Fruit fly (Drosophila melanogaster) whole organism: ENCODE data around the gene Sry-delta.

Source experiments
- CG8478 ChIP-seq: fragments of >200 bp; optimal IDR thresholded peaks from 2 replicates; lab custom pipeline; 2018; ENCODE audit warnings: inconsistent platforms
- Dll ChIP-seq: fragments of >200 bp; optimal IDR thresholded peaks from 2 replicates; lab custom pipeline; 2017
- EcR ChIP-seq, 2 experiments: fragments of >200 bp; optimal IDR thresholded peaks; 2 replicates each; lab custom pipeline; 2017; ENCODE audit warnings: missing biosample characterization in 2 of 2, missing genetic modification characterization in 2 of 2, missing genetic modification reagents in 2 of 2
- pan ChIP-seq: fragments of >200 bp; optimal IDR thresholded peaks from 2 replicates; lab custom pipeline; 2017
- psq ChIP-seq: fragments of >200 bp; optimal IDR thresholded peaks from 2 replicates; lab custom pipeline; 2017
- usp ChIP-seq: fragments of >200 bp; optimal IDR thresholded peaks from 2 replicates; lab custom pipeline; 2017; ENCODE audit warnings: missing biosample characterization, missing genetic modification characterization, mixed read lengths

Sry-delta gene

dm6 chr3R:30043139-30043744 is at the start of gene Sry-delta:
TSS of gene Sry-delta (plus strand) at chr3R:30043341.
- no peak for TF ChIP-seq usp (GFP tag; lab: Kevin White, UChicago)
- TF ChIP-seq psq (lab: Kevin White, UChicago) = no peak
- TF ChIP-seq pan = no peak
- TF ChIP-seq Dll = no peak
- no peak for TF ChIP-seq CG8478 (lab: Kevin White, UChicago)
- TF ChIP-seq EcR (GFP tag; optimal IDR thresholded peaks at IDR 0.05; lab: Kevin White, UChicago) = no peak

DNA sequence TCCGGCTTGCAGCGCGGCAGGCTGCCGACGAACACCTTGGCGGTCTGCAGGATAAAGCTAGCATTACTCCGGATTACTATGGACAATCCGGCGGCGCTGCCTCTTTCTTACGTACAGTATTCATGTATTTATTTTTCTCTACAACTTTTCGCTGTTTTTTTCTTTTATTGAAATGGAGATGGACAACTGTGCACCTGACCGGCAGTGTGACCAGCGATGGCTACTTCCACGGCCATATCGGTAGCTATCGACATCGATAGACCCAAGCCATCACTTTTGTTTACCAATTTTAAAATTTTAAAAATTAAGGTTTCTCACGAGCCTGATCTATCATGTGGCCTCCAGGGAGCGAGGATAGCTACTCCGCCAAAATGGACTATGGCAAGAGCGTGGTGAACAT is 48.1 kb upstream of the Sry-delta start, which contains the start of the genes CG7903 and Sas-6:
TSS of gene CG7903 (minus strand) at position 197 of the 400 bp plus-strand sequence.
TSS of gene Sas-6 (plus strand) at position 323 of the 400 bp plus-strand sequence.
- TF ChIP-seq psq (lab: Kevin White, UChicago) (no peak), usp (GFP tag; lab: Kevin White, UChicago) (no peak), Dll (no peak), pan (no peak), CG8478 (lab: Kevin White, UChicago) (no peak), EcR (GFP tag; optimal IDR thresholded peaks at IDR 0.05; lab: Kevin White, UChicago) (no peak)

dm6 chr3R:29997607-29998236 is 45.4 kb upstream of the Sry-delta start, which contains the start of the genes CG15525 and CG11504:
TSS of gene CG15525 (minus strand) at chr3R:29997676.
TSS of gene CG11504 (plus strand) at chr3R:29997900.
- TF ChIP-seq psq (lab: Kevin White, UChicago) (no peak), usp (GFP tag; lab: Kevin White, UChicago) (no peak), pan (no peak), EcR (GFP tag; optimal IDR thresholded peaks at IDR 0.05; lab: Kevin White, UChicago) (no peak), Dll (no peak), CG8478 (lab: Kevin White, UChicago) (no peak)

DNA sequence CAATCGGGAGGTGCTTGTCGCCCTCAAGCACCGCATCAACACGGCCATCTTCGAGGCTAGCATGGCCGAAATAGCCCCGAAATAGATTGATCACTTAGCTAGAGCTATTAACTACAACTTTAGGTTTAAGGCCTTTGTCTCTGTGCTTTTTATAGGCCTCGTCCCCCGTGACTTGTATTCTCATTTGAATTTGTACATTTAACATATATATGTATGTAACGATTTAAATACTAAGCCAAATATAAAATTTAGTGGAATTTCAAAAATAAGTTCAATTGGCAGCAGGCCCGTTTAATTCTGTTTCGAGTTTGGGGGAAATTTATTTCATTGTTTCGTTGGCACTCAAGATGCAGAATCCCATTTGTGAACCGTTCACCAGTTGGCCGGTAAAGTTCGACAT is 43.6 kb upstream of the Sry-delta start, which contains the start of gene CG34298:
TSS of gene CG34298 (plus strand) at position 301 of the 400 bp plus-strand sequence.
- no peak for TF ChIP-seq usp (GFP tag; lab: Kevin White, UChicago)
- TF ChIP-seq pan = no peak
- no peak for TF ChIP-seq CG8478 (lab: Kevin White, UChicago)
- no peak for TF ChIP-seq psq (lab: Kevin White, UChicago)
- TF ChIP-seq EcR (GFP tag; optimal IDR thresholded peaks at IDR 0.05; lab: Kevin White, UChicago) = no peak
- TF ChIP-seq Dll = no peak

DNA sequence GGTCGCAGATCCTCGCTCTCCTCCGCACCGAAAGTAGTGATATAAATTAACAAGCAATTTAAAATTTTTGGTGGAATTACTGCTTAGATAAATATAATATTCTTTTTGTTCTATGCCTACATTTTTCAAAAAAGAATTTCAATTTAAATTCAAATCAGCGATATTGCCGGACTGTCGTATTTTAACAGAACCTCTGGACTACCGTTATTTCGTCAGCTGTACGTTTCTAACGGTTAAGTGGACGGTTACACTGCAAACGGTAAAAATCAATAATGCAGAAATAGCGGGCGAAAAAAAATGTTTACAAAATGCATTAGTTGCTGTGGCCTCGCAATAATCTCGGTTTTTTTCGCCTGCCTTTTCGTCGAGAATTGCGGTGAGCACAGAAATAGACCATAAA is 42.9 kb upstream of the Sry-delta start, which contains the start of gene Tace:
TSS of gene Tace (plus strand) at position 245 of the 400 bp plus-strand sequence.
- TF ChIP-seq pan = no peak
- no peak for TF ChIP-seq CG8478 (lab: Kevin White, UChicago)
- no peak for TF ChIP-seq Dll
- TF ChIP-seq usp (GFP tag; lab: Kevin White, UChicago) = no peak
- no peak for TF ChIP-seq psq (lab: Kevin White, UChicago)
- TF ChIP-seq EcR (GFP tag; optimal IDR thresholded peaks at IDR 0.05; lab: Kevin White, UChicago) = no peak

DNA sequence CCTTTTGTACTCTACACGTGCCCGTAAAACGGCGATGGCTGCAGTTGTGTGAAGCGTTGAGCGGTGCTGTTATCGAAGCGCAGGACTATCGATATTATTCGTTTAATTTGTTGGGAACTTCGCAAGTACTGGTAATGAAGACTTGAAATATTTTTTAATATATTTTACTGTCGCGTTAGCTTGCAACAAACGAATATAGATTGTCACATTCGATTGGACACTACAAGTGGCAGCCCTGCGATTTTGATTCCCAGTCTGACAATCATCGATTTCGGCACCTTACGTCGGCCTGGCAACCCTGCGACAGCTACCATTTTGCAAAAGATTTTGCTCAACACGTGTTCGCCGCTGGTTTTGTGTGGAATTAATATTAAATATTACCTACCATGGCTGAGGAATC is 38.5 kb upstream of the Sry-delta start, which contains the start of the genes Nlp and Nph:
TSS of gene Nlp (plus strand) at position 138 of the 400 bp plus-strand sequence.
TSS of gene Nph (minus strand) at position 214 of the 400 bp plus-strand sequence.
- TF ChIP-seq CG8478 (lab: Kevin White, UChicago) (no peak), pan (no peak)

DNA sequence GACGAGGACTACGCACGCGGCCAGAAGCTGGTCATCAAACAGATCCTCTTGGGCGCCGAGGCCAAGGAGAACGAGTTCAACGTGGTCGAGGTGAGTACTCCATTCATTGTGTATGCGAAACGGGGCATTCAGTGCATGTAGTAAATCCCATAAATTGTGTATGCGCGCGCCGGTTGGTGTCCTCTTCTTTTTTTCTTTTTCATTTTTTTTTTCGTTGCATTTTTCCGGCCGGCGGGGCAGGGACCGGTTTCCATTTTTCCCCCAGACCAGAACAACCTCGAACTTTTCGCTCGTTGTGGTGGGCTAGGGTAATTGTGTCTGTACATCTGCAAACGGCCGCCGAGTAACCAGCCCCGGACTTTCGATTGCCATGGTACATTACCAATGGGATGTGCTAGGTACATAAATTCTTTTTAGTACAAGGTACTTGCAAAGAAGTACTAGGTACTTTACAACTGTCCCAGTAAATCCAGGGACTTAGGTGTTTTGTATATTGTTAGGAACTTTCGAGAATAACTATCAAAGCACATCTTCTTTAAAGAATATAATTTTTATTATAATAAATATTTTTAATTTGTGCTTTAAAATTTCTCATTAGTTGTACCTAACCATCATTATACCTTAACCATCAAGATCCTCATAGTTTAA is 37.7 kb upstream of the Sry-delta start:
- TF ChIP-seq EcR (GFP tag; optimal IDR thresholded peaks at IDR 0.05; lab: Kevin White, UChicago) (no peak), CG8478 (lab: Kevin White, UChicago) (no peak), psq (lab: Kevin White, UChicago) (no peak), Dll (no peak), usp (GFP tag; lab: Kevin White, UChicago) (no peak)

DNA sequence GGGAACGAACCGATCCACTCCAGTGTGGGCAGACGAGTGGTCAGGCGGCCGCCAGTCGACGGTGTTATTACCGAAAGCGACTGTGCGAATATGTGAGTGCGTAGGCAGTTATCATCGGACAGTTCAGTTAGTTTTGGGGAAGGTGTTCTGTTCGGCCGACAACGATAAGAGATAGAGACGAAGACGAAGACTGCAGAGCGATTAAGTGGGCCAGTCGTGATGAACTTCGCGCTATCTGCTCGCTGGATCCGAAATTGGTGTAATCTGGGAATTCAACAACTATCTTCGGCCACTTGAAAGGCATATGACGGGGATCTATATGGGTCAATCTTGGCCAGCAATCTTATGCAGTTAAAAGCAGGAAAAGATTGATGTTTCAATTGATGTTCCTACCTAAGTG is 34.0 kb upstream of the Sry-delta start, which contains the start of gene CG7912:
TSS of gene CG7912 (minus strand) at position 17 of the 400 bp plus-strand sequence.
- TF ChIP-seq usp (GFP tag; lab: Kevin White, UChicago) (no peak), CG8478 (lab: Kevin White, UChicago) (no peak), psq (lab: Kevin White, UChicago) (no peak), Dll (no peak), pan (no peak), EcR (GFP tag; optimal IDR thresholded peaks at IDR 0.05; lab: Kevin White, UChicago) (no peak)

- TF ChIP-seq EcR (GFP tag; optimal IDR thresholded peaks at IDR 0.05; lab: Kevin White, UChicago) (no peak), Dll (no peak)
These were observed 30.3 kb upstream of the Sry-delta start for dm6 chr3R:30012602-30013489.

- TF ChIP-seq usp (GFP tag; lab: Kevin White, UChicago) = no peak
- TF ChIP-seq psq (lab: Kevin White, UChicago) = no peak
- TF ChIP-seq CG8478 (lab: Kevin White, UChicago) = no peak
- no peak for TF ChIP-seq pan
- TF ChIP-seq EcR (GFP tag; optimal IDR thresholded peaks at IDR 0.05; lab: Kevin White, UChicago) = no peak
- TF ChIP-seq Dll = no peak
These were observed 29.2 kb upstream of the Sry-delta start for dm6 chr3R:30013909-30014308.

- TF ChIP-seq EcR (GFP tag; optimal IDR thresholded peaks at IDR 0.05; lab: Kevin White, UChicago) (no peak), CG8478 (lab: Kevin White, UChicago) (no peak), Dll (no peak), pan (no peak), usp (GFP tag; lab: Kevin White, UChicago) (no peak), psq (lab: Kevin White, UChicago) (no peak)
These were observed 28.7 kb upstream of the Sry-delta start for dm6 chr3R:30014480-30014879.
